Worm (Caenorhabditis elegans) whole organism, midembryonic: ENCODE measurements around the gene Y41C4A.9.

Experiments used
- cog-1 ChIP-seq: sonication (generic microtip); optimal IDR thresholded peaks from 2 replicates; lab custom pipeline; 2016; ENCODE audit warnings: missing genetic modification characterization, missing compliant biosample characterization
- flt-1 ChIP-seq: fragments of 200-800 bp; sonication (Bioruptor generic); IDR thresholded peaks from 2 replicates; pipeline ENCODE4 v1.3.6; 2022; ENCODE audit warnings: missing genetic modification characterization, missing compliant biosample characterization
- tab-1 ChIP-seq: fragments of 200-800 bp; sonication (Bioruptor generic); IDR thresholded peaks from 2 replicates; pipeline ENCODE4 v1.3.6; 2022; ENCODE audit warnings: missing genetic modification characterization, missing compliant biosample characterization
- ztf-23 ChIP-seq: fragments of 200-800 bp; sonication (Bioruptor generic); IDR thresholded peaks from 2 replicates; pipeline ENCODE4 v1.3.6; 2022; ENCODE audit warnings: missing genetic modification reagents, missing genetic modification characterization, missing compliant biosample characterization
- ztf-29 ChIP-seq: fragments of 200-800 bp; sonication (Bioruptor generic); IDR thresholded peaks from 2 replicates; pipeline ENCODE4 v1.3.6; 2022; ENCODE audit warnings: missing genetic modification reagents, missing genetic modification characterization, missing compliant biosample characterization

DNA sequence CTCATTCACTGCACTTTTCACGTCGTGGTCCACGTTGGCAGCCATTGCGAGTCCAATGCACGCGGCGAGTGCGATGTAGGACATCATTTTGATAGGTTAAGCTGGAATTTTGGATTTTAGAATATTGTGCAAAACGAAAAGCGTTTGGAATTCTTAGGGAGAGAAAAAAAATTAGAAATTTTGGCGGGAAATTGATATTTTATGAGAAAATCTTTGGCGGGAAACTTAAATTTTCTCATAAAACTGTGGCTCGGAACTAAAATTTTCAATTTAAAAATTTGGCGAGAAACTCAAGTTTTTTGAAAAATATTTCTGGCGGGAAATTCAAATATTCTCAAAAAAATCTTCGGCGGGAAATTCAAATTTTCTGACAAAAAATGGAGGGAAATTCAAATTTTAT, 19.1 kb upstream of the Y41C4A.9 start, which contains the start of gene sup-1:
- TF ChIP-seq tab-1 (GFP tag; lab: Robert Waterston, UW) (no peak), flt-1 (GFP tag; lab: Robert Waterston, UW) (no peak), ztf-29 (GFP tag; lab: Robert Waterston, UW) (no peak), cog-1 (tag; lab: Kevin White, UChicago) (no peak), ztf-23 (GFP tag; lab: Robert Waterston, UW) (no peak)
